Worm (Caenorhabditis elegans) whole organism, L4/young adult: ENCODE results near the gene nsph-3.2.

Source experiments
- dao-5 ChIP-seq: sonication (generic microtip); optimal IDR thresholded peaks from 2 replicates; lab custom pipeline; 2016; ENCODE audit warnings: missing genotype, missing genetic modification characterization, moderate library complexity, missing compliant biosample characterization
- him-1 ChIP-seq: sonication (generic microtip); optimal IDR thresholded peaks from 2 replicates; lab custom pipeline; 2016; ENCODE audit warnings: missing genotype, missing genetic modification reagents, missing genetic modification characterization, missing compliant biosample characterization

- TF ChIP-seq him-1 (tag; lab: Kevin White, UChicago): no peak
- TF ChIP-seq dao-5 (tag; lab: Kevin White, UChicago): no peak
Measured at ce11 chrIV:10137804-10138203, 25.1 kb downstream of the nsph-3.2 start, which contains the start of gene K08F4.12.
